Fruit fly (Drosophila melanogaster) whole organism, embryonic: ENCODE measurements around the gene CoRest.

Experiments used
- CG13296 ChIP-seq: fragments of 200-800 bp; sonication (Bioruptor generic); optimal IDR thresholded peaks from 3 replicates; lab custom pipeline; 2018; ENCODE audit warnings: missing biosample characterization, mild to moderate bottlenecking, missing genetic modification characterization
- CG15073 ChIP-seq: fragments of 200-800 bp; sonication (Bioruptor generic); optimal IDR thresholded peaks from 2 replicates; lab custom pipeline; 2016; ENCODE audit warnings: missing biosample characterization, missing genetic modification characterization
- CG1602 ChIP-seq: fragments of 200-800 bp; sonication (Bioruptor generic); optimal IDR thresholded peaks from 3 replicates; lab custom pipeline; 2016; ENCODE audit warnings: missing biosample characterization, missing genetic modification characterization
- CG8388 ChIP-seq: fragments of 200-800 bp; sonication (Bioruptor generic); optimal IDR thresholded peaks from 2 replicates; lab custom pipeline; 2019; ENCODE audit warnings: missing biosample characterization, mild to moderate bottlenecking, missing genetic modification characterization, moderate library complexity
- MBD-R2 ChIP-seq: fragments of 200-800 bp; sonication (Bioruptor generic); IDR thresholded peaks from 2 replicates; pipeline ENCODE4 v1.3.6; 2022; ENCODE audit warnings: missing biosample characterization, missing genetic modification characterization
- NK7.1 ChIP-seq: fragments of 200-800 bp; sonication (Bioruptor generic); optimal IDR thresholded peaks from 3 replicates; lab custom pipeline; 2016; ENCODE audit warnings: missing biosample characterization, missing genetic modification characterization
- ara ChIP-seq: fragments of 200-800 bp; sonication (Bioruptor generic); IDR thresholded peaks from 2 replicates; pipeline ENCODE4 v1.3.6; 2022; ENCODE audit warnings: missing biosample characterization, missing genetic modification characterization
- inv ChIP-seq: fragments of 200-800 bp; sonication (Bioruptor generic); IDR thresholded peaks from 2 replicates; pipeline ENCODE4 v1.3.6; 2022; ENCODE audit warnings: missing biosample characterization, missing genetic modification characterization; ENCODE audit not compliant: partially characterized antibody

dm6 chrX:19474763-19475162 is 47.0 kb upstream of the CoRest start, which contains the start of gene narya:
- TF ChIP-seq MBD-R2 = no peak
- no peak for TF ChIP-seq CG15073 (GFP tag; lab: Kevin White, UChicago)
- TF ChIP-seq NK7.1 (GFP tag; lab: Kevin White, UChicago) = no peak
- no peak for TF ChIP-seq CG8388 (GFP tag; lab: Kevin White, UChicago)
- no peak for TF ChIP-seq CG13296
- no peak for TF ChIP-seq ara (GFP tag; lab: Robert Waterston, UW)
- no peak for TF ChIP-seq inv (GFP tag; lab: Robert Waterston, UW)
- no peak for TF ChIP-seq CG1602 (GFP tag; lab: Kevin White, UChicago)
